Fruit fly (Drosophila melanogaster) whole organism, embryonic: ENCODE data around the gene CG16965.

Experiments used
- Abd-B ChIP-seq: fragments of 200-800 bp; sonication (Bioruptor generic); optimal IDR thresholded peaks from 2 replicates; lab custom pipeline; 2018; ENCODE audit warnings: missing biosample characterization, mild to moderate bottlenecking, missing genetic modification characterization, moderate library complexity
- B-H1 ChIP-seq: fragments of 200-800 bp; sonication (Bioruptor generic); IDR thresholded peaks from 3 replicates; pipeline ENCODE4 v1.3.6; 2022; ENCODE audit warnings: missing biosample characterization, missing genetic modification characterization
- C15 ChIP-seq: fragments of 200-800 bp; sonication (Bioruptor generic); IDR thresholded peaks from 3 replicates; pipeline ENCODE4 v1.3.6; 2022; ENCODE audit warnings: missing biosample characterization, missing genetic modification characterization
- CG11247 ChIP-seq: fragments of 200-800 bp; sonication (Bioruptor generic); IDR thresholded peaks from 2 replicates; pipeline ENCODE4 v1.3.6; 2022; ENCODE audit warnings: missing biosample characterization, missing genetic modification characterization
- CG11560 ChIP-seq: fragments of 200-800 bp; sonication (Bioruptor generic); IDR thresholded peaks from 3 replicates; pipeline ENCODE4 v1.3.6; 2022; ENCODE audit warnings: missing biosample characterization, missing genetic modification characterization
- CG15011 ChIP-seq: fragments of 200-800 bp; sonication (Bioruptor generic); optimal IDR thresholded peaks from 3 replicates; lab custom pipeline; 2018; ENCODE audit warnings: missing biosample characterization, mild to moderate bottlenecking, missing genetic modification characterization
- CG15479 ChIP-seq: fragments of 200-800 bp; sonication (Bioruptor generic); optimal IDR thresholded peaks from 3 replicates; lab custom pipeline; 2019; ENCODE audit warnings: missing biosample characterization, mild to moderate bottlenecking, missing genetic modification characterization, moderate library complexity
- CG17385 ChIP-seq: fragments of 200-800 bp; sonication (Bioruptor generic); optimal IDR thresholded peaks from 3 replicates; lab custom pipeline; 2018; ENCODE audit warnings: missing biosample characterization, mild to moderate bottlenecking, missing genetic modification characterization
- CG17568 ChIP-seq: fragments of 200-800 bp; sonication (Bioruptor generic); optimal IDR thresholded peaks from 2 replicates; lab custom pipeline; 2018; ENCODE audit warnings: missing biosample characterization, mild to moderate bottlenecking, missing genetic modification characterization, moderate library complexity
- CG17829 ChIP-seq: fragments of 200-800 bp; optimal IDR thresholded peaks from 2 replicates; lab custom pipeline; 2019; ENCODE audit warnings: missing biosample characterization, mild to moderate bottlenecking, missing genetic modification characterization, moderate library complexity
- CG1832 ChIP-seq: fragments of 200-800 bp; sonication (Bioruptor generic); optimal IDR thresholded peaks from 2 replicates; lab custom pipeline; 2017; ENCODE audit warnings: missing biosample characterization, mild to moderate bottlenecking, missing genetic modification characterization, inconsistent platforms
- CG2875 ChIP-seq: fragments of 200-800 bp; sonication (Bioruptor generic); optimal IDR thresholded peaks from 2 replicates; lab custom pipeline; 2017; ENCODE audit warnings: missing biosample characterization, mild to moderate bottlenecking, missing genetic modification characterization, missing genetic modification reagents
- CG3163 ChIP-seq: fragments of 200-800 bp; sonication (Bioruptor generic); optimal IDR thresholded peaks from 3 replicates; lab custom pipeline; 2016; ENCODE audit warnings: missing biosample characterization, missing genetic modification characterization
- CG32767 ChIP-seq: fragments of 200-800 bp; sonication (Bioruptor generic); IDR thresholded peaks from 2 replicates; pipeline ENCODE4 v1.3.6; 2022; ENCODE audit warnings: missing biosample characterization, missing genetic modification characterization
- CG8478 ChIP-seq: fragments of >200 bp; optimal IDR thresholded peaks from 2 replicates; lab custom pipeline; 2018
- CTCF ChIP-seq: fragments of 200-800 bp; sonication (Bioruptor generic); optimal IDR thresholded peaks from 2 replicates; lab custom pipeline; 2017; ENCODE audit warnings: missing biosample characterization, mild to moderate bottlenecking, missing genetic modification characterization, moderate library complexity
- Ets65A ChIP-seq: fragments of 200-800 bp; sonication (Bioruptor generic); peaks from one replicate; lab custom pipeline; 2016; ENCODE audit warnings: missing biosample characterization, missing genetic modification characterization
- Fer1 ChIP-seq: fragments of 200-800 bp; sonication (Bioruptor generic); optimal IDR thresholded peaks from 2 replicates; lab custom pipeline; 2017; ENCODE audit warnings: missing biosample characterization, mild to moderate bottlenecking, missing genetic modification characterization
- Hmx ChIP-seq: fragments of 200-800 bp; sonication (Bioruptor generic); optimal IDR thresholded peaks from 2 replicates; lab custom pipeline; 2016; ENCODE audit warnings: missing biosample characterization, missing genetic modification characterization
- Lhr ChIP-seq: fragments of 200-800 bp; sonication (Bioruptor generic); optimal IDR thresholded peaks from 3 replicates; lab custom pipeline; 2017; ENCODE audit warnings: mild to moderate bottlenecking, missing biosample characterization, missing genetic modification reagents, missing genetic modification characterization
- MESR4 ChIP-seq: fragments of 200-800 bp; sonication (Bioruptor generic); optimal IDR thresholded peaks from 2 replicates; lab custom pipeline; 2018; ENCODE audit warnings: missing biosample characterization, mild to moderate bottlenecking, missing genetic modification characterization, moderate library complexity
- NFAT ChIP-seq: fragments of 200-800 bp; sonication (Bioruptor generic); IDR thresholded peaks from 2 replicates; pipeline ENCODE4 v1.3.6; 2022; ENCODE audit warnings: missing biosample characterization, missing genetic modification characterization
- Nf-YB ChIP-seq: fragments of 200-800 bp; sonication (Bioruptor generic); optimal IDR thresholded peaks from 3 replicates; lab custom pipeline; 2019; ENCODE audit warnings: missing biosample characterization, mild to moderate bottlenecking, missing genetic modification characterization, moderate library complexity
- Nf-YC ChIP-seq: fragments of 200-800 bp; optimal IDR thresholded peaks from 3 replicates; lab custom pipeline; 2019; ENCODE audit warnings: missing biosample characterization, mild to moderate bottlenecking, missing genetic modification characterization, moderate library complexity
- Rfx ChIP-seq: fragments of 200-800 bp; sonication (Bioruptor generic); IDR thresholded peaks from 2 replicates; pipeline ENCODE4 v1.3.6; 2022; ENCODE audit warnings: missing biosample characterization, missing genetic modification characterization
- Side ChIP-seq: fragments of 200-800 bp; sonication (Bioruptor generic); optimal IDR thresholded peaks from 2 replicates; lab custom pipeline; 2016; ENCODE audit warnings: missing biosample characterization, missing genetic modification characterization
- Sin3A ChIP-seq: fragments of >200 bp; optimal IDR thresholded peaks from 2 replicates; lab custom pipeline; 2018
- Sry-β ChIP-seq: fragments of 200-800 bp; sonication (Bioruptor generic); optimal IDR thresholded peaks from 2 replicates; lab custom pipeline; 2018; ENCODE audit warnings: missing biosample characterization, mild to moderate bottlenecking, missing genetic modification characterization, moderate library complexity
- bigmax ChIP-seq: fragments of 200-800 bp; sonication (Bioruptor generic); optimal IDR thresholded peaks from 2 replicates; lab custom pipeline; 2018; ENCODE audit warnings: missing biosample characterization, mild to moderate bottlenecking, missing genetic modification characterization
- cg ChIP-seq: fragments of 200-800 bp; sonication (Bioruptor generic); optimal IDR thresholded peaks from 3 replicates; lab custom pipeline; 2019; ENCODE audit warnings: missing biosample characterization, mild to moderate bottlenecking, missing genetic modification characterization, moderate library complexity
- croc ChIP-seq: fragments of 200-800 bp; sonication (Bioruptor generic); conservative IDR thresholded peaks from 3 replicates; pipeline ENCODE4 v1.3.6; 2022; ENCODE audit warnings: missing biosample characterization, missing genetic modification characterization
- crp ChIP-seq, 2 experiments: fragments of 200-800 bp; sonication (Bioruptor generic); optimal IDR thresholded peaks; 2 replicates in 1 of 2; 3 replicates in 1 of 2; lab custom pipeline; 2017; ENCODE audit warnings: missing biosample characterization in 2 of 2, missing genetic modification characterization in 2 of 2, mild to moderate bottlenecking in 1 of 2, moderate library complexity in 1 of 2
- dan ChIP-seq: fragments of 200-800 bp; sonication (Bioruptor generic); IDR thresholded peaks from 2 replicates; pipeline ENCODE4 v1.3.6; 2022; ENCODE audit warnings: missing biosample characterization, missing genetic modification characterization
- danr ChIP-seq: fragments of 200-800 bp; sonication (Bioruptor generic); IDR thresholded peaks from 2 replicates; pipeline ENCODE4 v1.3.6; 2022; ENCODE audit warnings: missing biosample characterization, missing genetic modification characterization
- dimm ChIP-seq: fragments of 200-800 bp; sonication (Bioruptor generic); IDR thresholded peaks from 2 replicates; pipeline ENCODE4 v1.3.6; 2022; ENCODE audit warnings: missing biosample characterization, missing genetic modification characterization
- dmrt99B ChIP-seq: fragments of 200-800 bp; sonication (Bioruptor generic); optimal IDR thresholded peaks from 2 replicates; lab custom pipeline; 2018; ENCODE audit warnings: missing biosample characterization, mild to moderate bottlenecking, missing genetic modification characterization, moderate library complexity
- hkb ChIP-seq, 2 experiments: fragments of 200-800 bp in 1 of 2; fragments of >200 bp in 1 of 2; sonication (Bioruptor generic) in 1 of 2; IDR thresholded peaks in 1 of 2; optimal IDR thresholded peaks in 1 of 2; 2 replicates each; pipeline versions ENCODE4 v1.3.6 to Lab custom; 2017 to 2022; ENCODE audit warnings: missing biosample characterization in 1 of 2, missing genetic modification characterization in 1 of 2
- insv ChIP-seq, 2 experiments: fragments of 200-800 bp; sonication (Bioruptor generic); optimal IDR thresholded peaks; 3 replicates each; lab custom pipeline; 2016 to 2018; ENCODE audit warnings: missing biosample characterization in 2 of 2, missing genetic modification characterization in 2 of 2
- jing ChIP-seq: fragments of 200-800 bp; sonication (Bioruptor generic); optimal IDR thresholded peaks from 2 replicates; lab custom pipeline; 2018; ENCODE audit warnings: missing biosample characterization, mild to moderate bottlenecking, missing genetic modification characterization
- nerfin-1 ChIP-seq: fragments of 200-800 bp; sonication (Bioruptor generic); optimal IDR thresholded peaks from 3 replicates; lab custom pipeline; 2019; ENCODE audit warnings: missing biosample characterization, mild to moderate bottlenecking, missing genetic modification characterization, moderate library complexity
- nmo ChIP-seq: fragments of 200-800 bp; sonication (Bioruptor generic); optimal IDR thresholded peaks from 2 replicates; lab custom pipeline; 2018; ENCODE audit warnings: missing biosample characterization, mild to moderate bottlenecking, missing genetic modification characterization, moderate library complexity
- nom ChIP-seq: fragments of 200-800 bp; sonication (Bioruptor generic); optimal IDR thresholded peaks from 2 replicates; lab custom pipeline; 2017; ENCODE audit warnings: missing biosample characterization, missing genetic modification characterization, mild to moderate bottlenecking, moderate library complexity, missing genetic modification reagents
- oc ChIP-seq: fragments of 200-800 bp; sonication (Bioruptor generic); optimal IDR thresholded peaks from 2 replicates; lab custom pipeline; 2018; ENCODE audit warnings: missing biosample characterization, mild to moderate bottlenecking, missing genetic modification characterization, moderate library complexity
- scrt ChIP-seq: fragments of 200-800 bp; sonication (Bioruptor generic); optimal IDR thresholded peaks from 2 replicates; lab custom pipeline; 2018; ENCODE audit warnings: missing biosample characterization, mild to moderate bottlenecking, missing genetic modification characterization, moderate library complexity
- sd ChIP-seq: fragments of 200-800 bp; sonication (Bioruptor generic); optimal IDR thresholded peaks from 3 replicates; lab custom pipeline; 2018; ENCODE audit warnings: missing biosample characterization, mild to moderate bottlenecking, missing genetic modification characterization, moderate library complexity
- tap ChIP-seq: fragments of 200-800 bp; optimal IDR thresholded peaks from 3 replicates; lab custom pipeline; 2019; ENCODE audit warnings: missing biosample characterization, mild to moderate bottlenecking, missing genetic modification characterization, moderate library complexity
- tgo ChIP-seq: fragments of 200-800 bp; sonication (Bioruptor generic); IDR thresholded peaks from 3 replicates; pipeline ENCODE4 v1.3.6; 2022; ENCODE audit warnings: missing biosample characterization, missing genetic modification characterization
- trem ChIP-seq: fragments of 200-800 bp; optimal IDR thresholded peaks from 3 replicates; lab custom pipeline; 2019; ENCODE audit warnings: missing biosample characterization, mild to moderate bottlenecking, missing genetic modification characterization, moderate library complexity
- tup ChIP-seq: fragments of 200-800 bp; sonication (Bioruptor generic); optimal IDR thresholded peaks from 2 replicates; lab custom pipeline; 2016; ENCODE audit warnings: missing biosample characterization, mild to moderate bottlenecking, missing genetic modification characterization, moderate library complexity
- z ChIP-seq: fragments of 200-800 bp; sonication (Bioruptor generic); IDR thresholded peaks from 3 replicates; pipeline ENCODE4 v1.3.6; 2022; ENCODE audit warnings: missing biosample characterization, missing genetic modification characterization

Gene CG16965

dm6 chr2L:12003792-12004210 is 22.4 kb downstream of the CG16965 start:
- TF ChIP-seq z (GFP tag; lab: Robert Waterston, UW) (no peak), crp (GFP tag; optimal IDR thresholded peaks at IDR 0.05; lab: Kevin White, UChicago) (no peak), Lhr (peak; percentile 57), Nf-YC (tag; lab: Kevin White, UChicago) (peak; percentile 97), Ets65A (GFP tag; lab: Kevin White, UChicago) (peak; percentile 7), hkb (optimal IDR thresholded peaks at IDR 0.05; lab: Kevin White, UChicago) (peak; percentile 46), hkb (GFP tag; IDR thresholded peaks at IDR 0.05; lab: Robert Waterston, UW) (no peak), CTCF (GFP tag; lab: Kevin White, UChicago) (peak; percentile 96), jing (GFP tag; lab: Kevin White, UChicago) (peak; percentile 48), Sin3A (peak; percentile 25), CG3163 (GFP tag; lab: Kevin White, UChicago) (peak; percentile 33), CG15479 (GFP tag; lab: Kevin White, UChicago) (peak; percentile 73), sd (tag; lab: Kevin White, UChicago) (peak; percentile 95), nmo (GFP tag; lab: Kevin White, UChicago) (peak; percentile 13), CG17829 (tag; lab: Kevin White, UChicago) (peak; percentile 38), dimm (no peak), Abd-B (GFP tag; lab: Kevin White, UChicago) (peak; percentile 56), nerfin-1 (tag; lab: Kevin White, UChicago) (peak; percentile 67), Nf-YB (GFP tag; lab: Kevin White, UChicago) (peak; percentile 96), Side (GFP tag; lab: Kevin White, UChicago) (no peak), tap (tag; lab: Kevin White, UChicago) (no peak), insv (GFP tag; optimal IDR thresholded peaks at IDR 0.05; lab: Kevin White, UChicago) (peak in 1 of 2 experiments; percentile 48), danr (no peak), CG1832 (GFP tag; lab: Kevin White, UChicago) (peak; percentile 92), CG8478 (lab: Kevin White, UChicago) (peak; percentile 62), cg (peak; percentile 94)

- TF ChIP-seq scrt = no peak
- no peak for TF ChIP-seq nom (GFP tag; lab: Kevin White, UChicago)
- peak; percentile 91 for TF ChIP-seq CG17385 (GFP tag; lab: Kevin White, UChicago)
- peak; percentile 42 for TF ChIP-seq Sry-β (GFP tag; lab: Kevin White, UChicago)
- TF ChIP-seq CG17568 (GFP tag; lab: Kevin White, UChicago) = peak; percentile 94
- peak; percentile 50 for TF ChIP-seq bigmax (GFP tag; lab: Kevin White, UChicago)
- peak; percentile 100 for TF ChIP-seq sd (tag; lab: Kevin White, UChicago)
- TF ChIP-seq dan (GFP tag; lab: Robert Waterston, UW) = no peak
- TF ChIP-seq trem (tag; lab: Kevin White, UChicago) = peak; percentile 20
- peak; percentile 80 for TF ChIP-seq Fer1
- TF ChIP-seq dmrt99B (tag; lab: Kevin White, UChicago) = peak; percentile 50
- no peak for TF ChIP-seq C15 (GFP tag; lab: Robert Waterston, UW)
- TF ChIP-seq oc (tag; lab: Kevin White, UChicago) = no peak
- TF ChIP-seq NFAT (GFP tag; lab: Robert Waterston, UW) = no peak
- TF ChIP-seq CG15011 (GFP tag; lab: Kevin White, UChicago) = peak; percentile 55
- TF ChIP-seq Hmx (GFP tag; lab: Kevin White, UChicago) = no peak
- TF ChIP-seq CG2875 (GFP tag; lab: Kevin White, UChicago) = peak; percentile 86
- TF ChIP-seq tgo = no peak
- TF ChIP-seq MESR4 = no peak
- no peak; the same call in 1 of the 3 replicates for TF ChIP-seq croc (GFP tag; lab: Robert Waterston, UW)
- no peak for TF ChIP-seq B-H1 (GFP tag; lab: Robert Waterston, UW)
- TF ChIP-seq CG32767 (GFP tag; lab: Robert Waterston, UW) = no peak
- TF ChIP-seq Rfx (GFP tag; lab: Robert Waterston, UW) = no peak
- TF ChIP-seq CG11560 (tag; lab: Robert Waterston, UW) = no peak
- no peak for TF ChIP-seq CG11247 (GFP tag; lab: Robert Waterston, UW)
- peak; percentile 46 for TF ChIP-seq tup (GFP tag; lab: Kevin White, UChicago)
These were observed 23.0 kb downstream of the CG16965 start for dm6 chr2L:12004211-12004979.
